Worm (Caenorhabditis elegans): ENCODE data around the gene F16G10.13.

DNA sequence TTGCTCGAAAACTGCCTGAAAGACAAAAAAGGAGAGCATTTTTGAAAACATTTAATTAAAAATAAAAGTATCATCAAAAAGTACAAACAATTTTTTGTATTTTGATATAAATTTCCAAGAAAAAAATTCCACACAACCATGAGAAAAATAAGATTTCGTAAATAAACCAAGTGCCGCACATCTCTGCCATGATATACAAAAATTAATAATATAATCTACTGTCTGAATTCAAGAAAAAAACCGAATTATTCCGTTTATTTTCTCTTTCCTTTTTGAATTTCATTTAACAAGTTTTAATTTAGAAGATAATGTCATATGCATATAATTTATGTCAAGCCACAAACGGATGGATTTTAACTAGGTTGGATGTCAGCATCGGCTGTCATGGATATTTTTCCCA lies 26.1 kb upstream of the F16G10.13 start, which contains the start of gene F42G2.2:
- TF ChIP-seq fkh-10 (GFP tag; optimal IDR thresholded peaks at IDR 0.05) (no peak), nhr-25 (tag; optimal IDR thresholded peaks at IDR 0.05) (no peak), R02D3.7 (tag; optimal IDR thresholded peaks at IDR 0.05) (no peak), unc-39 (tag; optimal IDR thresholded peaks at IDR 0.05) (no peak)

Measured in whole organism, L3 larva.